Fruit fly (Drosophila melanogaster): Measurements from ENCODE around the gene Flo2.

- TF ChIP-seq CG33017 (tag; optimal IDR thresholded peaks at IDR 0.05) (no peak), toe (GFP tag; optimal IDR thresholded peaks at IDR 0.05) (no peak), Hr96 (GFP tag; optimal IDR thresholded peaks at IDR 0.05) (no peak), CG12768 (GFP tag; optimal IDR thresholded peaks at IDR 0.05) (no peak), pad (GFP tag; optimal IDR thresholded peaks at IDR 0.05) (no peak), kay (GFP tag; ENCODE audit: borderline replicate concordance) (no peak), Crg-1 (GFP tag; optimal IDR thresholded peaks at IDR 0.05) (no peak), CG7045 (GFP tag; optimal IDR thresholded peaks at IDR 0.05) (no peak), CG1620 (GFP tag; optimal IDR thresholded peaks at IDR 0.05) (no peak), CG7101 (tag; optimal IDR thresholded peaks at IDR 0.05) (no peak), Clk (GFP tag; optimal IDR thresholded peaks at IDR 0.05) (no peak), ovo (GFP tag; optimal IDR thresholded peaks at IDR 0.05) (no peak), bab1 (GFP tag; optimal IDR thresholded peaks at IDR 0.05) (no peak), tj (GFP tag; optimal IDR thresholded peaks at IDR 0.05) (no peak)
Observed at dm6 chrX:14946522-14946921, 107.3 kb downstream of the Flo2 start.

All from whole organism, adult.